Worm (Caenorhabditis elegans) whole organism, young adult: ENCODE measurements around the gene C32B5.7.
"Not testable (repeated sequence)": the region's sequence is repeated elsewhere in the genome, so short reads cannot be mapped to it uniquely, and the experiment has no call there.

ENCODE experiments used
- B0261.1 ChIP-seq: sonication (generic microtip); optimal IDR thresholded peaks from 2 replicates; lab custom pipeline; 2016; ENCODE audit warnings: mild to moderate bottlenecking, missing genetic modification characterization, moderate library complexity, missing compliant biosample characterization
- F23B12.7 ChIP-seq: sonication (generic microtip); optimal IDR thresholded peaks from 2 replicates; lab custom pipeline; 2017; ENCODE audit warnings: missing genetic modification characterization, mild to moderate bottlenecking, missing compliant biosample characterization, antibody characterized with exemption, moderate library complexity; ENCODE audit not compliant: insufficient read depth
- Y56A3A.18 ChIP-seq: fragments of 200-800 bp; sonication (Bioruptor generic); IDR thresholded peaks from 2 replicates; pipeline ENCODE4 v1.3.6; 2022; ENCODE audit warnings: missing genetic modification reagents, missing genetic modification characterization, missing compliant biosample characterization
- Y67H2A.10 ChIP-seq: fragments of 200-800 bp; sonication (Bioruptor generic); conservative IDR thresholded peaks from 2 replicates; pipeline ENCODE4 v1.3.6; 2022; ENCODE audit warnings: missing genetic modification reagents, missing genetic modification characterization, missing compliant biosample characterization
- Y79H2A.3 ChIP-seq: fragments of 200-800 bp; sonication (Bioruptor generic); conservative IDR thresholded peaks from 2 replicates; pipeline ENCODE4 v1.3.6; 2022; ENCODE audit warnings: missing genetic modification reagents, missing genetic modification characterization, missing compliant biosample characterization
- akir-1 ChIP-seq: fragments of 200-800 bp; sonication (Bioruptor generic); optimal IDR thresholded peaks from 2 replicates; lab custom pipeline; 2018; ENCODE audit warnings: mild to moderate bottlenecking, missing genetic modification characterization, moderate library complexity, missing compliant biosample characterization
- aptf-3 ChIP-seq: fragments of 200-800 bp; sonication (Bioruptor generic); IDR thresholded peaks from 2 replicates; pipeline ENCODE4 v1.3.6; 2022; ENCODE audit warnings: missing genetic modification characterization, missing compliant biosample characterization
- athp-1 ChIP-seq: sonication (generic microtip); optimal IDR thresholded peaks from 2 replicates; lab custom pipeline; 2017; ENCODE audit warnings: mild to moderate bottlenecking, missing genetic modification characterization, missing compliant biosample characterization
- attf-5 ChIP-seq: fragments of 200-800 bp; sonication (Bioruptor generic); optimal IDR thresholded peaks from 2 replicates; lab custom pipeline; 2018; ENCODE audit warnings: mild to moderate bottlenecking, missing genetic modification characterization, missing compliant biosample characterization
- cebp-2 ChIP-seq: fragments of 200-800 bp; sonication (Bioruptor generic); IDR thresholded peaks from 2 replicates; pipeline ENCODE4 v1.3.6; 2022; ENCODE audit warnings: missing genetic modification characterization, missing compliant biosample characterization
- egl-18 ChIP-seq: fragments of 200-800 bp; sonication (Bioruptor generic); IDR thresholded peaks from 2 replicates; pipeline ENCODE4 v1.3.6; 2022; ENCODE audit warnings: missing genetic modification reagents, missing genetic modification characterization, missing compliant biosample characterization
- fkh-3 ChIP-seq: sonication (generic microtip); optimal IDR thresholded peaks from 2 replicates; lab custom pipeline; 2016; ENCODE audit warnings: mild to moderate bottlenecking, missing genetic modification characterization, missing compliant biosample characterization
- gei-17 ChIP-seq: fragments of 200-800 bp; sonication (Bioruptor generic); optimal IDR thresholded peaks from 2 replicates; lab custom pipeline; 2018; ENCODE audit warnings: mild to moderate bottlenecking, missing genetic modification characterization, missing compliant biosample characterization
- hlh-26 ChIP-seq: fragments of 200-800 bp; sonication (Bioruptor generic); conservative IDR thresholded peaks from 2 replicates; pipeline ENCODE4 v1.3.6; 2022; ENCODE audit warnings: missing genetic modification reagents, missing genetic modification characterization, missing compliant biosample characterization
- lag-1 ChIP-seq: fragments of 200-800 bp; sonication (Bioruptor generic); IDR thresholded peaks from 2 replicates; pipeline ENCODE4 v1.3.6; 2022; ENCODE audit warnings: missing genetic modification reagents, missing genetic modification characterization, missing compliant biosample characterization
- let-526 ChIP-seq: fragments of 200-800 bp; sonication (Bioruptor generic); IDR thresholded peaks from 2 replicates; pipeline ENCODE4 v1.3.6; 2022; ENCODE audit warnings: missing genetic modification reagents, missing genetic modification characterization, missing compliant biosample characterization
- madf-10 ChIP-seq: sonication (generic microtip); optimal IDR thresholded peaks from 2 replicates; lab custom pipeline; 2016; ENCODE audit warnings: mild to moderate bottlenecking, missing genetic modification characterization, missing compliant biosample characterization
- madf-3 ChIP-seq: fragments of 200-800 bp; sonication (Bioruptor generic); IDR thresholded peaks from 2 replicates; pipeline ENCODE4 v1.3.6; 2022; ENCODE audit warnings: missing genetic modification reagents, missing genetic modification characterization, missing compliant biosample characterization
- madf-8 ChIP-seq: fragments of 200-800 bp; sonication (Bioruptor generic); conservative IDR thresholded peaks from 2 replicates; pipeline ENCODE4 v1.3.6; 2022; ENCODE audit warnings: missing genetic modification reagents, missing genetic modification characterization, missing compliant biosample characterization
- mcd-1 ChIP-seq: fragments of 200-800 bp; sonication (Bioruptor generic); IDR thresholded peaks from 2 replicates; pipeline ENCODE4 v1.3.6; 2022; ENCODE audit warnings: missing genetic modification reagents, missing genetic modification characterization, missing compliant biosample characterization
- mel-28 ChIP-seq: sonication (generic microtip); optimal IDR thresholded peaks from 2 replicates; lab custom pipeline; 2016; ENCODE audit warnings: borderline replicate concordance, mild to moderate bottlenecking, missing genetic modification characterization, missing compliant biosample characterization
- nhr-179 ChIP-seq: sonication (generic microtip); optimal IDR thresholded peaks from 2 replicates; lab custom pipeline; 2016; ENCODE audit warnings: mild to moderate bottlenecking, missing genetic modification characterization, missing compliant biosample characterization
- pbrm-1 ChIP-seq: fragments of 200-800 bp; sonication (Bioruptor generic); IDR thresholded peaks from 2 replicates; pipeline ENCODE4 v1.3.6; 2022; ENCODE audit warnings: missing genetic modification reagents, missing genetic modification characterization, missing compliant biosample characterization
- pha-4 ChIP-seq: fragments of 150-350 bp; sonication (generic microtip); optimal IDR thresholded peaks from 2 replicates; lab custom pipeline; 2014; ENCODE audit warnings: missing biosample characterization, missing genetic modification reagents, missing genetic modification characterization
- sea-2 ChIP-seq: fragments of 200-800 bp; sonication (Bioruptor generic); IDR thresholded peaks from 2 replicates; pipeline ENCODE4 v1.3.6; 2022; ENCODE audit warnings: missing genetic modification characterization, missing compliant biosample characterization
- snpc-1.3 ChIP-seq: sonication (generic microtip); optimal IDR thresholded peaks from 2 replicates; lab custom pipeline; 2017; ENCODE audit warnings: missing genetic modification characterization, mild to moderate bottlenecking, missing compliant biosample characterization, antibody characterized with exemption, moderate library complexity, missing genotype, missing genetic modification reagents; ENCODE audit not compliant: insufficient read depth
- sptf-2 ChIP-seq: fragments of 200-800 bp; sonication (Bioruptor generic); optimal IDR thresholded peaks from 2 replicates; lab custom pipeline; 2018; ENCODE audit warnings: mild to moderate bottlenecking, missing genetic modification characterization, missing compliant biosample characterization
- tbp1 ChIP-seq: fragments of 200-800 bp; sonication (Bioruptor generic); optimal IDR thresholded peaks from 2 replicates; lab custom pipeline; 2018; ENCODE audit warnings: mild to moderate bottlenecking, missing genetic modification characterization, missing compliant biosample characterization
- ztf-26 ChIP-seq: sonication (generic microtip); optimal IDR thresholded peaks from 2 replicates; lab custom pipeline; 2017; ENCODE audit warnings: missing genetic modification characterization, missing compliant biosample characterization
- ztf-28 ChIP-seq: fragments of 200-800 bp; sonication (Bioruptor generic); IDR thresholded peaks from 2 replicates; pipeline ENCODE4 v1.3.6; 2022; ENCODE audit warnings: missing genetic modification reagents, missing genetic modification characterization, missing compliant biosample characterization
- ztf-6 ChIP-seq: fragments of 200-800 bp; sonication (Bioruptor generic); IDR thresholded peaks from 2 replicates; pipeline ENCODE4 v1.3.6; 2022; ENCODE audit warnings: missing genetic modification reagents, missing genetic modification characterization, missing compliant biosample characterization

C32B5.7 gene

DNA sequence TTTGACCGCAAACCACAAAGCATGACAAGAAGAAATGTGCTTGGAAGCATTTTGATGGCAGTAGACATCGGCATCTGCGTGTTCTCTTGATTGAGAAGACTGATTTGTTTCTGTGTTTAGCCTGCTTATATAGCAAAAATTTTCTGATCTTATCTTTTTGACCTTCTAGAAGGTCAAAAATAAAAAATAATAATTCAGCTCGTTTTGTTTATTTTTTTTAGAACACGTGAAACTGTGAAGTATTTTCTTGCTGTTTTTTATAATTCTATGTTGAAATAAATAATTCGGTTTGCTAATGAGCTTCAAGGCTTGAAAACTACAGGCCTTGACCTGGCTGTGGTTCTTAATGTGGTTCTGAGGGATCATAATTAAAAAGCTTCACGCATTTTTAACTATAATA lies 33.0 kb upstream of the C32B5.7 start, which contains the start of gene R07C3.13:
TSS of gene R07C3.13 (minus strand) at position 101 of the 400 bp plus-strand sequence.
- no peak for TF ChIP-seq let-526 (GFP tag; lab: Robert Waterston, UW)
- TF ChIP-seq Y67H2A.10: no peak
- TF ChIP-seq lag-1 (GFP tag; lab: Robert Waterston, UW): no peak
- TF ChIP-seq Y56A3A.18 (GFP tag; lab: Robert Waterston, UW): no peak
- no peak for TF ChIP-seq cebp-2 (GFP tag; lab: Robert Waterston, UW)
- TF ChIP-seq madf-8 (GFP tag; lab: Robert Waterston, UW): no peak
- TF ChIP-seq akir-1 (GFP tag; lab: Kevin White, UChicago): no peak
- TF ChIP-seq pha-4: no peak
- TF ChIP-seq aptf-3 (GFP tag; lab: Robert Waterston, UW): no peak
- TF ChIP-seq pbrm-1 (GFP tag; lab: Robert Waterston, UW): no peak
- no peak for TF ChIP-seq attf-5 (GFP tag; lab: Kevin White, UChicago)
- TF ChIP-seq ztf-28 (GFP tag; lab: Robert Waterston, UW): no peak
- no peak for TF ChIP-seq sea-2 (GFP tag; lab: Robert Waterston, UW)

DNA sequence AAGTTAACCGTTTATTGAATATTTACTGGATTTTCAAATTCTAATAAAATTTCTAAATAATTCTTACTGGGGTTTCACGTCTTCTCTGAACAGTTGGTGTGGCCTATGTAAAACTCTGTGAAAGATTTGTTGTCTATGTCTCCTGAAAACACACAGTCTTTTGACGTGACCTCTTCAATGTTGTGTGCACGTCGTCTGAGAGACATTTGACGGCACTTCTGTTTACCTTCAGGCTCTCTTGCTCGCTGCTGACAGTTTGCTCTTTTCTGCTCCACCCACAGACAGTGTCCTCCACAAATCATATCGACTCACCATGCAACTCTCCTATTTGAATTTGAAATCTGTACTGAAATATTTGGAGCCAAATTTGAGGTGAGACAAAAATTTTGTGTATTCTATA lies 29.5 kb upstream of the C32B5.7 start, which contains the start of gene fbxc-34:
TSS of gene fbxc-34 (plus strand) at position 301 of the 400 bp plus-strand sequence.
- not testable (repeated sequence) for TF ChIP-seq mcd-1, madf-3, madf-8 (GFP tag; lab: Robert Waterston, UW)

DNA sequence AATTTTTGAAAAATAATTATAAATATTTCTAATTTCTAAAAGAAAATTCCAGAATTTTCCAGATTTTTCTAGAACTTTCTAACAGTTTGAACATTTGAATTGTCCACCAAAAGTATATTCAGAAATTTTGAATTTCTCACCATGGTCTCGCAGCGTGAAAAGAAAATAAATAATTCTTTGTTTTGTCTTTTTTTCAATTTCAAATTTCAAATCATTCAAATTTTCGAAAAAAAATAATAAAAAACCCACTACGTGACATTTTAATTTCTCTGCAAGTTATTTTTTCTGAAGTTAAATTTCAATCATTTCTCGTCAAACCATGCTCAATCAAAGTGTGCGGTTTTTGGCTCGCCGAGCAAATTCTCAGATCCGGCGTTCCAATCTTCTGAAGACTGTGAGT lies 27.6 kb upstream of the C32B5.7 start, which contains the start of gene acs-15:
TSS of gene acs-15 (plus strand) at position 301 of the 400 bp plus-strand sequence.
- no peak for TF ChIP-seq athp-1 (tag; lab: Kevin White, UChicago)
- TF ChIP-seq Y79H2A.3 (GFP tag; lab: Robert Waterston, UW): no peak
- TF ChIP-seq ztf-6 (GFP tag; lab: Robert Waterston, UW): no peak
- TF ChIP-seq gei-17 (GFP tag; lab: Kevin White, UChicago): no peak
- TF ChIP-seq F23B12.7 (tag; lab: Kevin White, UChicago): no peak
- no peak for TF ChIP-seq mel-28

DNA sequence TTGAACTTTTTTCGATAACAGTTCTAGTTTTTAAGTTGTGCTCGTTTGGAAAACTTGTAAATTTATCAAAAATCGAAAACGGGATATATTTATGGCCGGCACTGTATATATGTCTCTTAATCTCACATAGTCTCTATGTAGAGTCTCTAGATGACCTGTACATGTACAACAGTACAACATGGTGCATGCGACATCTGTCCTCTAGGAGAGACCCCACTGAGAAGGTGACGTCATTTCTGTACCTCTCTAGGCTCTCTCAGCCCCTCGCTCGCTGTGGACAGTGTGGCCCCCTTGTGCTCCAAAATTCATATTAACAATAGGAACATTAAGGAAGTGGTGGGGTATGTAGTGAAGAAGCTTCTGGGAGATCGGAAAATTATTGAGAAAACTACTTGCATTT lies 23.1 kb upstream of the C32B5.7 start:
- TF ChIP-seq sptf-2 (no peak), fkh-3 (tag; lab: Kevin White, UChicago) (no peak), nhr-179 (tag; lab: Kevin White, UChicago) (no peak), egl-18 (GFP tag; lab: Robert Waterston, UW) (no peak), tbp1 (GFP tag; lab: Kevin White, UChicago) (no peak), B0261.1 (no peak), hlh-26 (GFP tag; lab: Robert Waterston, UW) (no peak), snpc-1.3 (no peak)

DNA sequence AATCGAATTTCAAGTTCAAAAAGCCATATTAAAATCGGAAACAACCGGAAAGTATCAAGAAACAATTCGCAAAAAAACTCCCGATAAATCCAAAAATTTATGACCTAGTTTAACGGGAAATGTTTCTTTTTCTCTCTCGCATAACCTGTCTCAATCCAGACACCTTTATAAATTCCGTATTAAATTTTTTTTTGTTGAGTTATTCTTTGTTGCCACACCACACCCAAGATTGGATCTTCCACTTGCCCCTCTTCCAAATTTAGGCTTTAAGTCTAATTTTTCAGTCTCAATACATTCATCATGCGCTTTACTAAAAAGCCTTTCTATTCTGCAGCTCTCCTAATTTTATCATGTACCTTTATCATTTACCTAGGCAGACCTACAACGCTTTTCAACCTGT lies 21.8 kb upstream of the C32B5.7 start, which contains the start of gene R07C3.3:
TSS of gene R07C3.3 (plus strand) at position 301 of the 400 bp plus-strand sequence.
- no peak for TF ChIP-seq madf-10 (tag; lab: Kevin White, UChicago)
- no peak for TF ChIP-seq ztf-26
